Fruit fly (Drosophila melanogaster) whole organism, prepupa: ENCODE results near the gene Tbcd.
A peak's percentile ranks its signal among the peaks of the same experiment; 100 is the strongest.

Experiments
- Blimp-1 ChIP-seq: fragments of 200-800 bp; sonication (Bioruptor generic); optimal IDR thresholded peaks from 3 replicates; lab custom pipeline; 2017; ENCODE audit warnings: missing biosample characterization, missing genetic modification characterization, mild to moderate bottlenecking, moderate library complexity, missing genetic modification reagents
- CG10631 ChIP-seq: fragments of 200-800 bp; sonication (Bioruptor generic); optimal IDR thresholded peaks from 2 replicates; lab custom pipeline; 2016; ENCODE audit warnings: missing biosample characterization, missing genetic modification characterization
- CG11762 ChIP-seq: fragments of 200-800 bp; sonication (Bioruptor generic); optimal IDR thresholded peaks from 3 replicates; lab custom pipeline; 2016; ENCODE audit warnings: missing biosample characterization, missing genetic modification characterization; ENCODE audit not compliant: insufficient read depth
- CG11902 ChIP-seq: fragments of 200-800 bp; sonication (Bioruptor generic); optimal IDR thresholded peaks from 3 replicates; lab custom pipeline; 2016; ENCODE audit warnings: missing biosample characterization, missing genetic modification characterization
- CG1621 ChIP-seq: fragments of 200-800 bp; sonication (Bioruptor generic); optimal IDR thresholded peaks from 3 replicates; lab custom pipeline; 2018; ENCODE audit warnings: missing biosample characterization, mild to moderate bottlenecking, missing genetic modification characterization
- CG16779 ChIP-seq: fragments of 200-800 bp; sonication (Bioruptor generic); optimal IDR thresholded peaks from 3 replicates; lab custom pipeline; 2017; ENCODE audit warnings: missing biosample characterization, mild to moderate bottlenecking, missing genetic modification characterization
- CG3032 ChIP-seq: fragments of 200-800 bp; optimal IDR thresholded peaks from 2 replicates; lab custom pipeline; 2019; ENCODE audit warnings: missing biosample characterization, mild to moderate bottlenecking, missing genetic modification characterization, moderate library complexity
- CG31627 ChIP-seq: fragments of 200-800 bp; sonication (Bioruptor generic); optimal IDR thresholded peaks from 3 replicates; lab custom pipeline; 2016; ENCODE audit warnings: missing biosample characterization, missing genetic modification characterization
- CG32006 ChIP-seq: fragments of 200-800 bp; sonication (Bioruptor generic); optimal IDR thresholded peaks from 3 replicates; lab custom pipeline; 2017; ENCODE audit warnings: missing biosample characterization, mild to moderate bottlenecking, missing genetic modification characterization
- CG34406 ChIP-seq: fragments of 200-800 bp; sonication (Bioruptor generic); optimal IDR thresholded peaks from 3 replicates; lab custom pipeline; 2016; ENCODE audit warnings: missing biosample characterization, missing genetic modification characterization
- CG3919 ChIP-seq: fragments of 200-800 bp; sonication (Bioruptor generic); optimal IDR thresholded peaks from 3 replicates; lab custom pipeline; 2016; ENCODE audit warnings: missing biosample characterization, missing genetic modification characterization
- CG6854 ChIP-seq: fragments of 200-800 bp; sonication (Bioruptor generic); optimal IDR thresholded peaks from 2 replicates; lab custom pipeline; 2017; ENCODE audit warnings: missing biosample characterization, mild to moderate bottlenecking, missing genetic modification characterization
- CG8632 ChIP-seq: fragments of 200-800 bp; sonication (Bioruptor generic); optimal IDR thresholded peaks from 3 replicates; lab custom pipeline; 2016; ENCODE audit warnings: missing biosample characterization, missing genetic modification characterization
- Eip75B ChIP-seq: fragments of 200-800 bp; sonication (Bioruptor generic); optimal IDR thresholded peaks from 3 replicates; lab custom pipeline; 2016; ENCODE audit warnings: missing biosample characterization, missing genetic modification characterization
- Eip78C ChIP-seq: fragments of 200-800 bp; sonication (Bioruptor generic); peaks from one replicate; lab custom pipeline; 2016; ENCODE audit warnings: missing biosample characterization, missing genetic modification characterization
- Ets21C ChIP-seq: fragments of 200-800 bp; sonication (Bioruptor generic); optimal IDR thresholded peaks from 3 replicates; lab custom pipeline; 2016; ENCODE audit warnings: missing biosample characterization, missing genetic modification characterization
- Ets96B ChIP-seq: fragments of 200-800 bp; optimal IDR thresholded peaks from 2 replicates; lab custom pipeline; 2019; ENCODE audit warnings: missing biosample characterization, mild to moderate bottlenecking, missing genetic modification characterization, moderate library complexity
- Gug ChIP-seq: fragments of 200-800 bp; sonication (Bioruptor generic); IDR thresholded peaks from 2 replicates; pipeline ENCODE4 v1.3.6; 2022; ENCODE audit warnings: missing biosample characterization, missing genetic modification characterization
- Hr39 ChIP-seq: fragments of 200-800 bp; sonication (Bioruptor generic); optimal IDR thresholded peaks from 2 replicates; lab custom pipeline; 2016; ENCODE audit warnings: missing biosample characterization, missing genetic modification characterization
- Hr4 ChIP-seq: fragments of 200-800 bp; sonication (Bioruptor generic); optimal IDR thresholded peaks from 3 replicates; lab custom pipeline; 2016; ENCODE audit warnings: missing biosample characterization, missing genetic modification characterization
- OdsH ChIP-seq: fragments of 200-800 bp; sonication (Bioruptor generic); optimal IDR thresholded peaks from 3 replicates; lab custom pipeline; 2016; ENCODE audit warnings: missing biosample characterization, missing genetic modification characterization
- Smox ChIP-seq: fragments of 200-800 bp; sonication (Bioruptor generic); optimal IDR thresholded peaks from 3 replicates; lab custom pipeline; 2016; ENCODE audit warnings: missing biosample characterization, missing genetic modification characterization
- Sox102F ChIP-seq: fragments of 200-800 bp; sonication (Bioruptor generic); optimal IDR thresholded peaks from 2 replicates; lab custom pipeline; 2016; ENCODE audit warnings: missing biosample characterization, mild to moderate bottlenecking, missing genetic modification characterization
- Sox15 ChIP-seq: fragments of 200-800 bp; sonication (Bioruptor generic); optimal IDR thresholded peaks from 3 replicates; lab custom pipeline; 2016; ENCODE audit warnings: missing biosample characterization, missing genetic modification characterization
- achi ChIP-seq: fragments of 200-800 bp; sonication (Bioruptor generic); optimal IDR thresholded peaks from 3 replicates; lab custom pipeline; 2016; ENCODE audit warnings: missing biosample characterization, missing genetic modification characterization
- acj6 ChIP-seq: fragments of 200-800 bp; sonication (Bioruptor generic); optimal IDR thresholded peaks from 3 replicates; lab custom pipeline; 2016; ENCODE audit warnings: missing biosample characterization, missing genetic modification characterization
- eg ChIP-seq: fragments of 200-800 bp; sonication (Bioruptor generic); IDR thresholded peaks from 3 replicates; pipeline ENCODE4 v1.3.6; 2022; ENCODE audit warnings: missing biosample characterization, missing genetic modification characterization
- esn ChIP-seq: fragments of 200-800 bp; sonication (Bioruptor generic); optimal IDR thresholded peaks from 2 replicates; lab custom pipeline; 2016; ENCODE audit warnings: missing biosample characterization, mild to moderate bottlenecking, missing genetic modification characterization, moderate library complexity
- fd59A ChIP-seq: fragments of 200-800 bp; sonication (Bioruptor generic); optimal IDR thresholded peaks from 2 replicates; lab custom pipeline; 2017; ENCODE audit warnings: missing biosample characterization, mild to moderate bottlenecking, missing genetic modification characterization, missing genetic modification reagents
- fd85E ChIP-seq: fragments of 200-800 bp; sonication (Bioruptor generic); optimal IDR thresholded peaks from 3 replicates; lab custom pipeline; 2016; ENCODE audit warnings: missing biosample characterization, missing genetic modification characterization
- net ChIP-seq: fragments of 200-800 bp; sonication (Bioruptor generic); optimal IDR thresholded peaks from 3 replicates; lab custom pipeline; 2016; ENCODE audit warnings: missing biosample characterization, missing genetic modification characterization
- pdm3 ChIP-seq: fragments of 200-800 bp; sonication (Bioruptor generic); optimal IDR thresholded peaks from 3 replicates; lab custom pipeline; 2016; ENCODE audit warnings: missing biosample characterization, missing genetic modification characterization
- salr ChIP-seq, 2 experiments: fragments of 200-800 bp; sonication (Bioruptor generic); optimal IDR thresholded peaks; 3 replicates each; lab custom pipeline; 2016 to 2018; ENCODE audit warnings: missing biosample characterization in 2 of 2, missing genetic modification characterization in 2 of 2, mild to moderate bottlenecking in 1 of 2
- svp ChIP-seq: fragments of 200-800 bp; sonication (Bioruptor generic); peaks from one replicate; lab custom pipeline; 2016; ENCODE audit warnings: missing biosample characterization, missing genetic modification characterization
- topi ChIP-seq: fragments of 200-800 bp; sonication (Bioruptor generic); optimal IDR thresholded peaks from 3 replicates; lab custom pipeline; 2016; ENCODE audit warnings: missing biosample characterization, missing genetic modification characterization
- vri ChIP-seq: fragments of 200-800 bp; sonication (Bioruptor generic); optimal IDR thresholded peaks from 3 replicates; lab custom pipeline; 2016; ENCODE audit warnings: missing biosample characterization, mild to moderate bottlenecking, missing genetic modification characterization

The Tbcd gene

dm6 chr2L:2131449-2132109 lies 15.7 kb upstream of the Tbcd start:
- TF ChIP-seq CG34406 (GFP tag; lab: Kevin White, UChicago) (no peak), svp (GFP tag; lab: Kevin White, UChicago) (peak; percentile 40), Hr4 (GFP tag; lab: Kevin White, UChicago) (no peak), CG8632 (GFP tag; lab: Kevin White, UChicago) (no peak), Smox (GFP tag; lab: Kevin White, UChicago) (no peak), Hr39 (GFP tag; lab: Kevin White, UChicago) (no peak), achi (GFP tag; lab: Kevin White, UChicago) (no peak), eg (GFP tag; lab: Robert Waterston, UW) (peak; percentile 48; the same call in 1 of the 3 replicates), acj6 (GFP tag; lab: Kevin White, UChicago) (no peak)
- TF ChIP-seq, all 60 proteins: peak for 2

dm6 chr2L:2132215-2132614 lies 15.1 kb upstream of the Tbcd start:
- TF ChIP-seq svp (GFP tag; lab: Kevin White, UChicago), result peak; percentile 10
- no peak for TF ChIP-seq vri (GFP tag; lab: Kevin White, UChicago)

- TF ChIP-seq CG3032 (tag; lab: Kevin White, UChicago) (no peak), svp (GFP tag; lab: Kevin White, UChicago) (no peak), CG34406 (GFP tag; lab: Kevin White, UChicago) (no peak), Eip78C (GFP tag; lab: Kevin White, UChicago) (no peak), eg (GFP tag; lab: Robert Waterston, UW) (no peak), Hr39 (GFP tag; lab: Kevin White, UChicago) (no peak), CG16779 (no peak), CG11902 (no peak), topi (GFP tag; lab: Kevin White, UChicago) (no peak), fd59A (GFP tag; lab: Kevin White, UChicago) (no peak), Blimp-1 (GFP tag; lab: Kevin White, UChicago) (no peak), CG31627 (GFP tag; lab: Kevin White, UChicago) (no peak), acj6 (GFP tag; lab: Kevin White, UChicago) (no peak), Ets21C (GFP tag; lab: Kevin White, UChicago) (no peak), OdsH (GFP tag; lab: Kevin White, UChicago) (no peak)
Measured at dm6 chr2L:2133009-2133408, 14.3 kb upstream of the Tbcd start.

- TF ChIP-seq Sox15 (GFP tag; lab: Kevin White, UChicago) (no peak), net (GFP tag; lab: Kevin White, UChicago) (no peak), Sox102F (GFP tag; lab: Kevin White, UChicago) (no peak)
Measured at dm6 chr2L:2144725-2145656, 2.3 kb upstream of the Tbcd start, which contains the start of gene tho2. Gene tho2 (minus strand): TSS chr2L:2145187.

dm6 chr2L:2151544-2152290 lies 4.4 kb downstream of the Tbcd start, which contains the start of gene AIF:
Gene AIF (plus strand): TSS chr2L:2151754.
- TF ChIP-seq CG11762 (GFP tag; lab: Kevin White, UChicago) (no peak), topi (GFP tag; lab: Kevin White, UChicago) (no peak), CG3919 (GFP tag; lab: Kevin White, UChicago) (no peak), CG1621 (tag; lab: Kevin White, UChicago) (peak; percentile 100), vri (GFP tag; lab: Kevin White, UChicago) (no peak), svp (GFP tag; lab: Kevin White, UChicago) (no peak), CG32006 (GFP tag; lab: Kevin White, UChicago) (no peak), fd59A (GFP tag; lab: Kevin White, UChicago) (no peak), fd85E (no peak), achi (GFP tag; lab: Kevin White, UChicago) (no peak), esn (GFP tag; lab: Kevin White, UChicago) (peak; percentile 29), Gug (GFP tag; lab: Robert Waterston, UW) (no peak), CG10631 (no peak), CG6854 (GFP tag; lab: Kevin White, UChicago) (no peak), Eip75B (GFP tag; lab: Kevin White, UChicago) (no peak), salr (GFP tag; optimal IDR thresholded peaks at IDR 0.05; lab: Kevin White, UChicago) (no peak), Ets96B (tag; lab: Kevin White, UChicago) (no peak), pdm3 (GFP tag; lab: Kevin White, UChicago) (no peak)
- TF ChIP-seq, all 60 proteins: peak for 2
